Worm (Caenorhabditis elegans) whole organism, L1 larva: Measurements from ENCODE around the gene ccg-1.
"Not testable (repeated sequence)": the region's sequence is repeated elsewhere in the genome, so short reads cannot be mapped to it uniquely, and the experiment has no call there.

Experiments used
- ceh-8 ChIP-seq: fragments of 200-800 bp; sonication (Bioruptor generic); optimal IDR thresholded peaks from 2 replicates; lab custom pipeline; 2018; ENCODE audit warnings: mild to moderate bottlenecking, missing genetic modification characterization, moderate library complexity, missing compliant biosample characterization
- ceh-82 ChIP-seq, 3 experiments: fragments of 150-350 bp in 1 of 3; sonication (generic microtip) in 2 of 3; optimal IDR thresholded peaks; 2 replicates each; lab custom pipeline; 2014 to 2017; ENCODE audit warnings: missing biosample characterization in 3 of 3, missing genetic modification characterization in 3 of 3
- ceh-90 ChIP-seq: sonication (generic microtip); optimal IDR thresholded peaks from 2 replicates; lab custom pipeline; 2016; ENCODE audit warnings: missing genetic modification characterization, missing compliant biosample characterization
- elt-3 ChIP-seq, 6 experiments: fragments of 150-350 bp in 1 of 6; sonication (generic microtip); optimal IDR thresholded peaks; 2 replicates each; lab custom pipeline; 2017 to 2018; ENCODE audit warnings: missing biosample characterization in 6 of 6, missing genetic modification characterization in 6 of 6, inconsistent platforms in 1 of 6
- fos-1 ChIP-seq: fragments of 150-350 bp; optimal IDR thresholded peaks from 2 replicates; lab custom pipeline; 2014; ENCODE audit warnings: missing biosample characterization, missing genetic modification characterization
- jun-1 ChIP-seq: fragments of 150-350 bp; optimal IDR thresholded peaks from 2 replicates; lab custom pipeline; 2014; ENCODE audit warnings: missing biosample characterization, missing genetic modification reagents, missing genetic modification characterization
- lin-35 ChIP-seq, 2 experiments: fragments of 150-350 bp; optimal IDR thresholded peaks; 2 replicates each; lab custom pipeline; 2014; ENCODE audit warnings: missing biosample characterization in 2 of 2, missing genetic modification characterization in 2 of 2, missing genetic modification reagents in 2 of 2
- lin-39 ChIP-seq: fragments of 150-350 bp; optimal IDR thresholded peaks from 2 replicates; lab custom pipeline; 2014; ENCODE audit warnings: missing biosample characterization, missing genetic modification reagents, missing genetic modification characterization
- lsy-2 ChIP-seq, 2 experiments: fragments of 150-350 bp; optimal IDR thresholded peaks; 2 replicates each; lab custom pipeline; 2014; ENCODE audit warnings: missing biosample characterization in 2 of 2, missing genetic modification characterization in 2 of 2
- nhr-237 ChIP-seq: fragments of 150-350 bp; optimal IDR thresholded peaks from 2 replicates; lab custom pipeline; 2014; ENCODE audit warnings: missing biosample characterization, missing genetic modification characterization
- nhr-84 ChIP-seq: sonication (generic microtip); optimal IDR thresholded peaks from 2 replicates; lab custom pipeline; 2017; ENCODE audit warnings: missing biosample characterization, missing genetic modification characterization
- tlp-1 ChIP-seq: fragments of 150-350 bp; optimal IDR thresholded peaks from 2 replicates; lab custom pipeline; 2014; ENCODE audit warnings: missing biosample characterization, missing genetic modification characterization

ce11 chrIV:15311590-15311989 is 36.0 kb upstream of the ccg-1 start, which contains the start of gene Y73F8A.12:
- TF ChIP-seq elt-3 (tag; optimal IDR thresholded peaks at IDR 0.05; lab: Kevin White, UChicago); lin-39 (tag; lab: Kevin White, UChicago); lin-35 (GFP tag; optimal IDR thresholded peaks at IDR 0.05; lab: Kevin White, UChicago); nhr-237 (tag; lab: Kevin White, UChicago); tlp-1 (tag; lab: Kevin White, UChicago); nhr-84 (tag; lab: Kevin White, UChicago); fos-1 (tag; lab: Kevin White, UChicago); lsy-2 (tag; optimal IDR thresholded peaks at IDR 0.05; lab: Kevin White, UChicago); ceh-90 (tag; lab: Kevin White, UChicago); jun-1 (tag; lab: Kevin White, UChicago); ceh-8 (GFP tag; lab: Kevin White, UChicago); ceh-82 (tag; optimal IDR thresholded peaks at IDR 0.05; lab: Kevin White, UChicago): not testable (repeated sequence)
